Worm (Caenorhabditis elegans) whole organism, early embryonic: ENCODE results near the gene pde-2.

Experiments
- B0310.2 ChIP-seq: sonication (generic microtip); optimal IDR thresholded peaks from 2 replicates; lab custom pipeline; 2016; ENCODE audit warnings: mild to moderate bottlenecking, missing genetic modification characterization, missing compliant biosample characterization
- F13C5.2 ChIP-seq: sonication (generic microtip); optimal IDR thresholded peaks from 2 replicates; lab custom pipeline; 2017; ENCODE audit warnings: mild to moderate bottlenecking, missing genetic modification characterization, inconsistent platforms, missing compliant biosample characterization
- aly-1 ChIP-seq: sonication (generic microtip); optimal IDR thresholded peaks from 2 replicates; lab custom pipeline; 2016; ENCODE audit warnings: missing genetic modification characterization, missing compliant biosample characterization
- ama-1 ChIP-seq: fragments of 150-350 bp; optimal IDR thresholded peaks from 2 replicates; lab custom pipeline; 2014
- ceh-13 ChIP-seq: fragments of 200-800 bp; sonication (Bioruptor generic); optimal IDR thresholded peaks from 2 replicates; lab custom pipeline; 2018; ENCODE audit warnings: mild to moderate bottlenecking, missing genetic modification characterization, missing compliant biosample characterization
- ceh-36 ChIP-seq: sonication (generic microtip); optimal IDR thresholded peaks from 2 replicates; lab custom pipeline; 2016; ENCODE audit warnings: missing genetic modification characterization, inconsistent platforms, missing compliant biosample characterization
- ets-7 ChIP-seq: sonication (generic microtip); optimal IDR thresholded peaks from 2 replicates; lab custom pipeline; 2016; ENCODE audit warnings: missing genotype, missing genetic modification characterization, missing compliant biosample characterization
- flt-1 ChIP-seq: fragments of 200-800 bp; sonication (Bioruptor generic); IDR thresholded peaks from 2 replicates; pipeline ENCODE4 v1.3.6; 2022; ENCODE audit warnings: missing genetic modification characterization, missing compliant biosample characterization
- hmbx-1 ChIP-seq: sonication (generic microtip); optimal IDR thresholded peaks from 2 replicates; lab custom pipeline; 2016; ENCODE audit warnings: mild to moderate bottlenecking, missing genetic modification characterization, missing compliant biosample characterization
- hmg-4 ChIP-seq: fragments of 200-800 bp; sonication (Bioruptor generic); optimal IDR thresholded peaks from 2 replicates; lab custom pipeline; 2018; ENCODE audit warnings: mild to moderate bottlenecking, missing genetic modification characterization, missing compliant biosample characterization
- hnd-1 ChIP-seq: sonication (generic microtip); optimal IDR thresholded peaks from 2 replicates; lab custom pipeline; 2016; ENCODE audit warnings: missing genetic modification characterization, missing compliant biosample characterization
- pes-1 ChIP-seq: fragments of 200-800 bp; sonication (Bioruptor generic); IDR thresholded peaks from 2 replicates; pipeline ENCODE4 v1.3.6; 2022; ENCODE audit warnings: missing genetic modification reagents, missing genetic modification characterization, missing compliant biosample characterization
- scrt-1 ChIP-seq: fragments of 200-800 bp; sonication (Bioruptor generic); IDR thresholded peaks from 2 replicates; pipeline ENCODE4 v1.3.6; 2022; ENCODE audit warnings: missing genetic modification characterization, missing compliant biosample characterization
- sea-1 ChIP-seq: fragments of 200-800 bp; sonication (Bioruptor generic); conservative IDR thresholded peaks from 2 replicates; pipeline ENCODE4 v1.3.6; 2022; ENCODE audit warnings: missing genetic modification characterization, missing compliant biosample characterization
- tbx-11 ChIP-seq: fragments of 200-800 bp; sonication (Bioruptor generic); IDR thresholded peaks from 2 replicates; pipeline ENCODE4 v1.3.6; 2022; ENCODE audit warnings: missing genetic modification characterization, missing compliant biosample characterization
- tbx-37 ChIP-seq: fragments of 200-800 bp; sonication (Bioruptor generic); conservative IDR thresholded peaks from 2 replicates; pipeline ENCODE4 v1.3.6; 2022; ENCODE audit warnings: missing genetic modification reagents, missing genetic modification characterization, missing compliant biosample characterization
- tra-4 ChIP-seq: sonication (generic microtip); optimal IDR thresholded peaks from 2 replicates; lab custom pipeline; 2017; ENCODE audit warnings: missing genetic modification characterization, missing compliant biosample characterization

pde-2 gene

DNA sequence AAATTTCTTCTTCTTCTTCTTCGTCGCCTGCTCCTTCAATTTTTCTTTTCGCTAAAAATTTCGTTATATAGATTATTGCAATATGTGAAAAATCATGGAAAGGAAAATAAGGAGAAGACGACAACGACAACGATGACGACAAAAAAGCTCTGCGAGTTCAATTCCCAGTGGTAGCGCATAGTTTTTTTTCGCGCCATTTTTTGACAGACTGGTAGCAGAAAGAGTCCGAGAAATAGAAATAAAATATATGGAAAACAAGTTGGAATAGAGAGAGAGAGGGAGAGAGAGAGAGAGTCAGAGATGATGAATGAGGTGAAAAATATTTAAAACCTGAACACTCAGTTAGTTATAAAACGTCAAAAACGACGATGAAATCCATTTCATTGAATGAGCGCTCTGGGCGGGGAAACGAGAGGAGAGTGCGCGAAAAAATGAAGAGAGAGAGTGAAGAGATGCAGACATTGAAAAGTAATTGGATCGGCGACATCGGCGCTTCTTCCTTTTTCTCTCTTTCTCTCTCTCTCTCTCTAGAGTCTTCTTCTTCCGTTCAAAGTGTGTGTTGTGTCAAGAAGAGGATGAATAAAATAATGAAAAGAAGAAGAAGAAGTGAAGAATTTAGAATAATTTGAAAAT is at the start of gene pde-2:
Gene pde-2, minus strand, starts transcription at position 51 of the 633 bp plus-strand sequence.
- TF ChIP-seq flt-1 (GFP tag; lab: Robert Waterston, UW) (no peak), sea-1 (GFP tag; lab: Robert Waterston, UW) (no peak), hnd-1 (tag; lab: Kevin White, UChicago) (no peak), tbx-37 (GFP tag; lab: Robert Waterston, UW) (no peak), hmg-4 (no peak), aly-1 (tag; lab: Kevin White, UChicago) (no peak), scrt-1 (GFP tag; lab: Robert Waterston, UW) (no peak), ama-1 (lab: Kevin White, UChicago) (no peak), pes-1 (GFP tag; lab: Robert Waterston, UW) (no peak), ceh-13 (GFP tag; lab: Kevin White, UChicago) (no peak), tbx-11 (GFP tag; lab: Robert Waterston, UW) (no peak), ceh-36 (no peak), ets-7 (tag; lab: Kevin White, UChicago) (no peak), tra-4 (no peak), hmbx-1 (tag; lab: Kevin White, UChicago) (no peak), B0310.2 (tag; lab: Kevin White, UChicago) (no peak), F13C5.2 (no peak)

DNA sequence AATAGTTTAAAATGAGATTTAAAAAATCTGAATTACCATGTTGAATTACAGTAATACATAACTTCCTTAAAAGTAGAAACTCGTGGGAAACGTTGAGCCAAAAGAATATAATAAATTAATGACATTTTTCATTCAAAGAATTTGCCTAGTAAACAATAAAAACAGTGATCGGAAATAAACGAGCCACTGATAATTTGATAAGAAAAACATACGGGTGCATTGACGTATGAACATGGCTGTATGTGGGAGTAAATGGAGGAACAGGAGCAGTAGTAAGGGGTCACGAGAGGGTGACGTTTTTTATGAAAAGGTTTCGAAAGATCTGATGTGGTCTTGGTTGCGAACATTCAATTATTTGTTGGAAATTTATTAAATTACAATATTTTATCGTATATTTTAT is 49.1 kb upstream of the pde-2 start:
- no peak for TF ChIP-seq sea-1 (GFP tag; lab: Robert Waterston, UW)
- TF ChIP-seq tra-4, result no peak
- TF ChIP-seq ceh-13 (GFP tag; lab: Kevin White, UChicago), result no peak
- TF ChIP-seq flt-1 (GFP tag; lab: Robert Waterston, UW), result no peak
- TF ChIP-seq ama-1 (lab: Kevin White, UChicago), result no peak
- no peak for TF ChIP-seq ceh-36
- TF ChIP-seq B0310.2 (tag; lab: Kevin White, UChicago), result no peak
- TF ChIP-seq pes-1 (GFP tag; lab: Robert Waterston, UW), result no peak
- TF ChIP-seq aly-1 (tag; lab: Kevin White, UChicago), result no peak

DNA sequence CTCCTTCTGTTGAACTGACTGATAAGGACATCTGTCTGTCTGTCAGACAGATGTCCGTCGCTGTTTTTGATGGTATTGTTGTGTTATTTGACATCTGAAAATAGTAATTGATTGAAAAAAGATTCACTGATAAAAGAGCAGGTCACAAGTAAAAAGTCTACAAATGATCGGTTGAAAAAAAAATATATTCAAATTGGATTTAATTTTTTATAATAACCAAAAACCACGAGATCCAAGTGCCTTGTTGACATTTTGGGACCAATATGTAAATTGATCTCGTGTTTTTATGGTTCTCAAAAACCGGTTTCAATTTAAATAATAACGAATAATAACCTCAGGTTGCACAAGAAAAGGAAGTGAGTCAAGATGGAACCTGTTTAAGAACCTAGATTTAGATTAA is 45.3 kb upstream of the pde-2 start, which contains the start of gene F59B2.13:
Gene F59B2.13, minus strand, starts transcription at position 101 of the 400 bp plus-strand sequence.
- TF ChIP-seq hnd-1 (tag; lab: Kevin White, UChicago), result no peak
- no peak for TF ChIP-seq B0310.2 (tag; lab: Kevin White, UChicago)

DNA sequence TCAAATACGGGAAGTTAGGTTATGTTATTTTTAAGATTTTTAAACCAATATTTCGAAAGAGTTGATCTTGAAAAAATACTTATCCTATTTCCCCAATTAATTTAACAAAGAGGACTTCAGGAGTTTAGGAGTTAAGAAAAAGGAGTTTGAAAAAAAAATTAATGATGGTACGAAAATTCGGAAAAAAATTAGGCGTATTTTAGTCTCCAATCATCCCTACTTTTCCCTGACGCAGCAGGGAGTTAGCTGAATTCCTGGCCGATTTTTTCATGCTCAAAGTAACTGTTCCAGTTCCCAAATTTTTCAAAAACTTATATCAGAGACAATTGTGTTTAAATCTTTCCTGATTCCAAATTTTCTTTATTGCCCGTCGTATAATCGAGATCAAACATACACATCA is 41.9 kb upstream of the pde-2 start:
- TF ChIP-seq sea-1 (GFP tag; lab: Robert Waterston, UW) (no peak), pes-1 (GFP tag; lab: Robert Waterston, UW) (no peak), aly-1 (tag; lab: Kevin White, UChicago) (no peak), ceh-13 (GFP tag; lab: Kevin White, UChicago) (no peak), hmg-4 (no peak), F13C5.2 (no peak), tra-4 (no peak), flt-1 (GFP tag; lab: Robert Waterston, UW) (no peak), hmbx-1 (tag; lab: Kevin White, UChicago) (no peak), B0310.2 (tag; lab: Kevin White, UChicago) (no peak), ceh-36 (no peak), ets-7 (tag; lab: Kevin White, UChicago) (no peak), scrt-1 (GFP tag; lab: Robert Waterston, UW) (no peak), tbx-37 (GFP tag; lab: Robert Waterston, UW) (no peak), ama-1 (lab: Kevin White, UChicago) (no peak), tbx-11 (GFP tag; lab: Robert Waterston, UW) (no peak)

DNA sequence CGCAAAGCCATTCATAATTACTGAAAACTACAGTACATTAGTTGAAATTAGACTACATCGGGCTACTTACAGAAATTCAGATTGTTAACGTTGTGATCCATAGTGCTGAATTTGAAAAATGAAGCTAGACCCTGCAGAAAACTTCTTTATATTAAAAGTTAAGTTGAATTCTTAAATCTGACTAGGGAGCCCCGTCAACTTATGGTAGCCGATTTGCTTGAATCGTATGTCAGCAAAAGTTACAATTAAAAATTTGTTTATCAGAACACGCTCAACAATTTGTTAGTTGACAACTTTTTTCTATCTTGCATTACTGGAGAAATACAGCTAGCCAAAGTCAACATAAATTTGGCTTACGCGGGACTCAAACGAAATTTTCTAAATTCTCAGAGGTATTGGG is 40.8 kb upstream of the pde-2 start, which contains the start of gene F59B2.14:
Gene F59B2.14, minus strand, starts transcription at position 101 of the 400 bp plus-strand sequence.
- TF ChIP-seq B0310.2 (tag; lab: Kevin White, UChicago), result no peak
- no peak for TF ChIP-seq aly-1 (tag; lab: Kevin White, UChicago)
- no peak for TF ChIP-seq tbx-37 (GFP tag; lab: Robert Waterston, UW)

DNA sequence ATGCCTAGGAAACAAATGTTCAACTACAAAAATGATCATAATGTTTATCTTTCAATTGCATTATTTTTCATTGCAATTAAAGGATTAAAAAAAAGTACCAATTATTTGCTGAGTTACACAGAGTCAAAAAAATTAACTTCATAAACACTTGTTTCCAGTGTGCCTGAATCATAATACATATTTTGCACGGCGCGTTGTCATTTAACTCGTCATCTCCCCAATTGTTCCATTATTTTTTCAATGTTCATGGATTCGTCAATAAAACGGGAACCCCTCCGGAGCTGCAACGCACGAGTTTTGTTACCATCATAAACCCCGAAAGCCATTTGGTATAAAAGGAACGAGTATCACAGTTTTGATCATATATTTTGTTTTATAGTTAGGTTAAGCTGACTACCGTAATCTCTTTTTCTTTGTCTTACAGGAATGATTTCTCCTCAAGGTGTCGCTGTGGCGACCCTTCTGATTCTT is 35.5 kb upstream of the pde-2 start, which contains the start of gene F59B2.12:
Gene F59B2.12, plus strand, starts transcription at position 421 of the 471 bp plus-strand sequence.
- TF ChIP-seq tbx-37 (GFP tag; lab: Robert Waterston, UW) (no peak), scrt-1 (GFP tag; lab: Robert Waterston, UW) (no peak), ceh-13 (GFP tag; lab: Kevin White, UChicago) (no peak), pes-1 (GFP tag; lab: Robert Waterston, UW) (no peak), hnd-1 (tag; lab: Kevin White, UChicago) (no peak), ceh-36 (no peak), tra-4 (no peak), sea-1 (GFP tag; lab: Robert Waterston, UW) (no peak), flt-1 (GFP tag; lab: Robert Waterston, UW) (no peak), hmg-4 (no peak)

DNA sequence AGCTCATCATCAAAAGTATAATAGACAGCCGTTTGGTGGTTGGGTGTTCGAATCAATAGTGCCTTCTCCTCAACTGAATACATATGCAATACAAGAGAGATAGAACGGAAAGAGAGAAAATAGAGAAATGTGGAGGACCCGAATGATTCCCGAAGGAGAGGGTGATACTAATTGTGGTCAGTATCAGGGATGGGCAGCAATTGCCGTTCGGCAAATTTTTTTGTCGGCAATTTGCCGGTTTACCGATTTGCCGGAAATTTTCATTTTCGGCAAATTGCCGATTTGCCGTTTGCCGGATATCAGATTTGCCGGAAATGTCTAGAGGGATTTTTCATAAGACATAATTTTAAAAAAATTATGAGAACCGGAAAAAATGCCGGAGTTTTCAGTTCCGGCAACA is 30.6 kb upstream of the pde-2 start, which contains the start of gene F59B2.9:
Gene F59B2.9, minus strand, starts transcription at position 101 of the 400 bp plus-strand sequence.
- no peak for TF ChIP-seq ama-1 (lab: Kevin White, UChicago)

DNA sequence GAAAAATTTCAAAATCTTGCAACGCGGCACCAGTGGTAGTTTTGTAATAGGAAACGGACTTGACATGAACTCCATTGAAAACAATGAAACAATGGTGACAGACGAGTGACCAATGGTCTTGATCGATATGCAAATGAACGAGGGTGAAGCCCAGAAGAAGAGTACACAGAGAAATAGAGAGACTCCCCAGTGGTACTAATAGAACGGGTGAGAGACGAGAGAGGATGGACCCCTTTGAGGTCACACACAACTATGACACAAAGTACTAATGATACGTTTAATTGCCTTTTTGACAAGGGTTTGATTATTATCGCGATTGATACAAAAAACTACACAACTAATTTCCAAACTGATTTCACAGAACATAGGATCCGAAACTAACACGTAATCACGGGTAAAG is 28.4 kb upstream of the pde-2 start, which contains the start of gene F59B2.8:
Gene F59B2.8, minus strand, starts transcription at position 151 of the 400 bp plus-strand sequence.
- TF ChIP-seq tra-4 (no peak), hmbx-1 (tag; lab: Kevin White, UChicago) (no peak), hmg-4 (no peak), aly-1 (tag; lab: Kevin White, UChicago) (no peak), hnd-1 (tag; lab: Kevin White, UChicago) (no peak)
